Worm (Caenorhabditis elegans) whole organism, early embryonic: ENCODE measurements around the gene F26F2.10.

ENCODE experiments used
- F13C5.2 ChIP-seq: sonication (generic microtip); optimal IDR thresholded peaks from 2 replicates; lab custom pipeline; 2017; ENCODE audit warnings: mild to moderate bottlenecking, missing genetic modification characterization, inconsistent platforms, missing compliant biosample characterization
- ceh-36 ChIP-seq: sonication (generic microtip); optimal IDR thresholded peaks from 2 replicates; lab custom pipeline; 2016; ENCODE audit warnings: missing genetic modification characterization, inconsistent platforms, missing compliant biosample characterization
- tbx-11 ChIP-seq: fragments of 200-800 bp; sonication (Bioruptor generic); IDR thresholded peaks from 2 replicates; pipeline ENCODE4 v1.3.6; 2022; ENCODE audit warnings: missing genetic modification characterization, missing compliant biosample characterization

ce11 chrV:20574872-20575271 lies 19.8 kb downstream of the F26F2.10 start:
- TF ChIP-seq F13C5.2 (no peak), ceh-36 (no peak), tbx-11 (GFP tag; lab: Robert Waterston, UW) (no peak)
